Worm (Caenorhabditis elegans) whole organism, L1 larva: ENCODE measurements around the gene ZK185.3.

Source experiments
- aha-1 ChIP-seq: fragments of 150-350 bp; optimal IDR thresholded peaks from 2 replicates; lab custom pipeline; 2014; ENCODE audit warnings: missing biosample characterization, missing genetic modification characterization
- ama-1 ChIP-seq: fragments of 150-350 bp; optimal IDR thresholded peaks from 2 replicates; lab custom pipeline; 2014
- ceh-8 ChIP-seq: fragments of 200-800 bp; sonication (Bioruptor generic); optimal IDR thresholded peaks from 2 replicates; lab custom pipeline; 2018; ENCODE audit warnings: mild to moderate bottlenecking, missing genetic modification characterization, moderate library complexity, missing compliant biosample characterization
- ceh-82 ChIP-seq, 3 experiments: fragments of 150-350 bp in 1 of 3; sonication (generic microtip) in 2 of 3; optimal IDR thresholded peaks; 2 replicates each; lab custom pipeline; 2014 to 2017; ENCODE audit warnings: missing biosample characterization in 3 of 3, missing genetic modification characterization in 3 of 3
- ces-1 ChIP-seq: fragments of 150-350 bp; optimal IDR thresholded peaks from 2 replicates; lab custom pipeline; 2014; ENCODE audit warnings: missing biosample characterization, missing genetic modification reagents, missing genetic modification characterization
- fkh-10 ChIP-seq: sonication (generic microtip); optimal IDR thresholded peaks from 2 replicates; lab custom pipeline; 2017; ENCODE audit warnings: missing biosample characterization, missing genetic modification reagents, missing genetic modification characterization
- lin-39 ChIP-seq: fragments of 150-350 bp; optimal IDR thresholded peaks from 2 replicates; lab custom pipeline; 2014; ENCODE audit warnings: missing biosample characterization, missing genetic modification reagents, missing genetic modification characterization
- lir-3 ChIP-seq: sonication (generic microtip); optimal IDR thresholded peaks from 2 replicates; lab custom pipeline; 2016; ENCODE audit warnings: mild to moderate bottlenecking, missing genetic modification characterization, moderate library complexity, missing compliant biosample characterization; ENCODE audit not compliant: poor library complexity
- nhr-237 ChIP-seq: fragments of 150-350 bp; optimal IDR thresholded peaks from 2 replicates; lab custom pipeline; 2014; ENCODE audit warnings: missing biosample characterization, missing genetic modification characterization
- ztf-11 ChIP-seq, 2 experiments: sonication (generic microtip); optimal IDR thresholded peaks; 2 replicates each; lab custom pipeline; 2016 to 2017; ENCODE audit warnings: missing genetic modification characterization in 2 of 2, missing biosample characterization in 1 of 2, missing compliant biosample characterization in 1 of 2
- ztf-4 ChIP-seq: fragments of 150-350 bp; optimal IDR thresholded peaks from 2 replicates; lab custom pipeline; 2014; ENCODE audit warnings: missing biosample characterization, missing genetic modification characterization

- TF ChIP-seq fkh-10 (GFP tag; lab: Kevin White, UChicago) (no peak), lin-39 (tag; lab: Kevin White, UChicago) (no peak), ama-1 (lab: Kevin White, UChicago) (no peak), ztf-11 (tag; optimal IDR thresholded peaks at IDR 0.05; lab: Kevin White, UChicago) (no peak), ztf-4 (tag; lab: Kevin White, UChicago) (no peak), ceh-82 (tag; optimal IDR thresholded peaks at IDR 0.05; lab: Kevin White, UChicago) (no peak), ces-1 (no peak), aha-1 (tag; lab: Kevin White, UChicago) (no peak), ceh-8 (no peak), nhr-237 (tag; lab: Kevin White, UChicago) (no peak), lir-3 (tag; lab: Kevin White, UChicago) (no peak)
Measured at ce11 chrIV:4544215-4544614, 14.0 kb upstream of the ZK185.3 start.
